Worm (Caenorhabditis elegans): ENCODE data around the gene Y53G8AR.6.
"Not testable (repeated sequence)": the region's sequence is repeated elsewhere in the genome, so short reads cannot be mapped to it uniquely, and the experiment has no call there.

Y53G8AR.6 gene

DNA sequence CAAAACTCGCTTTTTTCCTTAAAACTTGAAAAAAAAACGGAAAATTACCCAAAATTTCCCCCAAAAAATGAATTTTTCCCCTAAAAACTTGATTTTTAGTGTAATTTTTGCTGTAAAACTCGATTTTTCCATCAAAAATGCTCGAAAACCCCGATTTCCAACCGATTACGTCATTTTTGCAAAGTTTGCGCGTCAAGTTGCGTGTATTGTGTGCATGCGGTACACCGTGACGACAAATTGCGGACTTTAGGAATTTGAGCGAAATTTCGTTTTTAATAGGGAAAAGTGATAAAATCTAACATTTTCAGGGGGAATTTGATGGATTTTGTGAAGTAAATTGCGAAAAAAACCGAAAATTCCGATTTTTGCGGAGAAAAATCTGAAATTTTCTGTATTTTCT lies 29.4 kb downstream of the Y53G8AR.6 start (continued):
- TF ChIP-seq zag-1 (tag; optimal IDR thresholded peaks at IDR 0.05) (no peak), nhr-237 (tag; optimal IDR thresholded peaks at IDR 0.05) (no peak), mdl-1 (tag; optimal IDR thresholded peaks at IDR 0.05) (no peak), snpc-4 (tag; optimal IDR thresholded peaks at IDR 0.05) (peak; percentile 21), blmp-1 (tag; optimal IDR thresholded peaks at IDR 0.05; ENCODE audit: insufficient read depth) (no peak), lin-39 (tag; optimal IDR thresholded peaks at IDR 0.05) (no peak), unc-62 (GFP tag; optimal IDR thresholded peaks at IDR 0.05) (no peak), nhr-6 (tag; optimal IDR thresholded peaks at IDR 0.05) (peak; percentile 65), gmeb-1 (tag; optimal IDR thresholded peaks at IDR 0.05) (peak; percentile 69), lsy-2 (tag; optimal IDR thresholded peaks at IDR 0.05) (peak; percentile 69 to 91), elt-3 (tag; optimal IDR thresholded peaks at IDR 0.05) (no peak), mbf-1 (tag; optimal IDR thresholded peaks at IDR 0.05) (no peak), peb-1 (tag; optimal IDR thresholded peaks at IDR 0.05) (no peak), elt-1 (tag; optimal IDR thresholded peaks at IDR 0.05) (no peak)

DNA sequence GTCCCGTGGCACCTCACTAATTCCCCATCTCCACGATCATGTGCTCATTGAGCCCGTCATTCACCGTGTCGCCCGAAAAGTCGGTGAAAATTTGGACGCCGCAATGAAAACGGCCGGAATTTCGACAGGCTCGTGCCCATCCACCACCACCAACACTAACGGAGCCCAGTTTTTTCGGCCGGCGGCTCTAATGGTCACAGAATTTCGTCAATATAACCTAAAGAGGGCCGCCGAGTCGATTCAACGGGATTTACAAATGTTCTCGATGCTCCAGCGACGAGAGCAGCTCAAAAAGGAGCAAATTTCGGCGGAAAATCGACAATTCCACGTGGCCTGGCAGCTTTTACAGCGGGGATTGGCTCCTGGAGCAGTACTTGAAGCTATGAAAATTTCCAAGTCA lies 34.9 kb downstream of the Y53G8AR.6 start:
- no peak for TF ChIP-seq zag-1 (tag; optimal IDR thresholded peaks at IDR 0.05)
- TF ChIP-seq ZK546.5 (tag; optimal IDR thresholded peaks at IDR 0.05): no peak
- no peak for TF ChIP-seq aly-2 (tag; optimal IDR thresholded peaks at IDR 0.05)
- TF ChIP-seq nhr-10 (tag; optimal IDR thresholded peaks at IDR 0.05): no peak
- no peak for TF ChIP-seq dmd-4 (tag; optimal IDR thresholded peaks at IDR 0.05)
- TF ChIP-seq nhr-129 (tag; optimal IDR thresholded peaks at IDR 0.05): no peak
- TF ChIP-seq snpc-4 (tag; optimal IDR thresholded peaks at IDR 0.05): no peak
- TF ChIP-seq lin-11 (tag; optimal IDR thresholded peaks at IDR 0.05): no peak
- TF ChIP-seq mbf-1 (tag; optimal IDR thresholded peaks at IDR 0.05): no peak
- TF ChIP-seq lsy-2 (tag; optimal IDR thresholded peaks at IDR 0.05): no peak
- no peak for TF ChIP-seq Y55F3AM.14 (GFP tag; optimal IDR thresholded peaks at IDR 0.05)
- no peak for TF ChIP-seq sma-9 (GFP tag; optimal IDR thresholded peaks at IDR 0.05)
- no peak for TF ChIP-seq sma-9 (tag; optimal IDR thresholded peaks at IDR 0.05)
- TF ChIP-seq mab-5 (tag; optimal IDR thresholded peaks at IDR 0.05): no peak

DNA sequence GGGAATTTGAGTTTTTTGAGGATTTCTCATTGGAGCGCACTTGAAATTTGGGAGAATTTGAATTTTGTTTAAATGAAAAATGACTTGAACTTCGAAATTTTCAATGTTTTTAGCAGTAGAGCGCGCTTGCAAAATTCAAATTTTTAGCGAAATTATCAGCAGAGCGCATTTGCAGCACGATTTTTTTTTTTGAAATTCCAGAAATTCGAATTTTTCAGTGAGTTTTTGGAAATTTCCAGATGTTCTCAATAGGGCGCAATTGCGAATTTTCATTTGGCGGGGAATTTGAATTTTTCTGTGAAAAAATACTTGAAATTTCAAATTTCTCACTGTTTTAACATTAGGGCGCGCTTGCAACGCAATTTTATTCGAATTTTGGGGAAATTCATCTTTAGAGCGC lies 37.2 kb downstream of the Y53G8AR.6 start:
- TF ChIP-seq Y55F3AM.14 (GFP tag; optimal IDR thresholded peaks at IDR 0.05) (no peak), lin-39 (tag; optimal IDR thresholded peaks at IDR 0.05) (no peak)

DNA sequence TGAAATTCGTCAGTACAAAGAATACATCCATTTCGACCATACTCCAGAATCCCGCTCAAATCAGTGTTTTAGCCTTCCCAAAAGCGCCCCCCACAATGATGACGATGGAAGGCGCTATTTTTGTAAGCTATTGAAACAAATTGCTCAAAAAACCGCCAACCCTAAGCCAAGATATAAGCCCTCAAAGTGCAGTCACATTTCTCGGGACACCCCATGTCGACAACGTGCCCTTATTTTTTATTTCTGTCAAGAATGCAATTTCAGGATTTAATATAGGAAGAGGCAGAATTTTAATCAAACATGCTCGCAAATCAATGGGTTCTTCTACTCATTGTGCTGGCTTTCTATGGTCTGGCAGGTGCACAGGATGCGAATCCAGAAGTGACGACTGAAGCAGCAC lies 38.2 kb downstream of the Y53G8AR.6 start, which contains the start of gene Y53G8AR.1:
Y53G8AR.1 (plus strand) TSS at position 301 of the 400 bp plus-strand sequence.
- TF ChIP-seq unc-39, fos-1, nhr-10 (tag; optimal IDR thresholded peaks at IDR 0.05): not testable (repeated sequence)

DNA sequence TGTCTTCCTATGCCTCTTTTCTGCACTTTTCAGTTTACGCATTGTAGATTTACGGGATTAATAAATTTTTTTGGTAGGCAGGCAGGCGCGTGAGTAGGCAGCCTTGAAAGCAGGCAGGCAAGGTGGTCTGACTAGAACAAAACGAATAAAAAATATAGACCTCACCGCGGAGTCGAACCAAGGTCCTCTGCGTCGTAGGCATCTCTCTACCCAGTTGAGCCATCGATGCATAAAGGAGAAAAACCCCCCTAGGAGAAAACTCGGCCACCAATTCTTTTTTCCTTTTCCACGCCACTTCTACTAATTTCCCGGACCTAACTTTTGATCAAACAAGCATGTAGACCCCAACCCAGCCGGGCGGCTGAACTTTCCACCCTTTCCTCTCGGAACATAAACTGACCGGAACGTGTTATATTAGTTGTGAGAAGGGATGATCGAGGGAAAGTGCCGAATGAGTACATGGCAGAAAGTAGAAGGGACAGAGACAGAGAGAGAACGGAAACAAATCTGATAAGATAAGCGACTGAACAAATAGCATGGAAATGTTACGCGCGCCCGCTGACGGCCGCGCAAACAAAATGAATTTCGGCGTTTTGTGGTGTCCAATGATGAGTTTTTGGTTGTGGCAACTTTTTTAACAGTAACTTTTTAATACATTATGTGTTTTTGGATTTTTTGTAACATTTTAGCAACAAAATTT lies 44.9 kb downstream of the Y53G8AR.6 start:
- TF ChIP-seq sma-9 (GFP tag; optimal IDR thresholded peaks at IDR 0.05): peak; percentile 73
- no peak for TF ChIP-seq sma-9 (tag; optimal IDR thresholded peaks at IDR 0.05)
- TF ChIP-seq sma-3 (GFP tag; optimal IDR thresholded peaks at IDR 0.05): peak; percentile 37
- TF ChIP-seq F13H6.1 (tag; optimal IDR thresholded peaks at IDR 0.05): peak; percentile 15
- TF ChIP-seq fos-1 (tag; optimal IDR thresholded peaks at IDR 0.05): peak; percentile 86
- no peak for TF ChIP-seq C34F6.9 (tag; optimal IDR thresholded peaks at IDR 0.05)
- peak; percentile 32 for TF ChIP-seq nhr-21 (tag; optimal IDR thresholded peaks at IDR 0.05)
- TF ChIP-seq blmp-1 (tag; optimal IDR thresholded peaks at IDR 0.05; ENCODE audit: insufficient read depth): peak; percentile 19
- no peak for TF ChIP-seq Y55F3AM.14 (GFP tag; optimal IDR thresholded peaks at IDR 0.05)

DNA sequence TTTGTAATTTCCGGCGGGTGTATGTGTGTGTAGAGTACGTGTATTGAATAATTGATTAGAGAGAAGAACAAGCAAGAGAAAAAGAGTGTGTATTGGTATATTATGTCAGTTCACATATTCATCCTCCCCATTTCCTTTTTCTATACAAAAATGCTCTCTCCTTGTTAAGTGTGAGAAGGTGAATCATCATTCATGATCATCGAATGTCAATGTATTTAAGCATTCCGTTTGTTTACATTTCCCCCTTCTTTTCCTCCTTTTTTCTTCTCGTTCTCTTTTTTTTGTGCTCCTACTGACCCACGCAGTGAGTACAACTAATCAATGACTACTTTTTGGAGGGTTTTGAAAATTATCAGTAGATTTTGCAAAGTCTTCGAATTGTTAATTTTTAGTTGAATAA lies 48.9 kb downstream of the Y53G8AR.6 start:
- TF ChIP-seq ceh-82 (tag; optimal IDR thresholded peaks at IDR 0.05) (no peak), fos-1 (tag; optimal IDR thresholded peaks at IDR 0.05) (peak; percentile 86)
